Worm (Caenorhabditis elegans): ENCODE measurements around the gene F23G4.1.

ce11 chrX:6649573-6649972, 46.6 kb upstream of the F23G4.1 start:
- TF ChIP-seq elt-1 (tag; optimal IDR thresholded peaks at IDR 0.05; ENCODE audit: borderline replicate concordance, insufficient read depth) (no peak), mep-1 (tag; optimal IDR thresholded peaks at IDR 0.05) (no peak), cnd-1 (tag; optimal IDR thresholded peaks at IDR 0.05) (no peak), lin-13 (tag; optimal IDR thresholded peaks at IDR 0.05) (no peak), nhr-12 (tag; optimal IDR thresholded peaks at IDR 0.05) (no peak), nhr-28 (tag; optimal IDR thresholded peaks at IDR 0.05) (no peak)
